Fruit fly (Drosophila melanogaster): ENCODE results near the gene wus.

wus gene

DNA sequence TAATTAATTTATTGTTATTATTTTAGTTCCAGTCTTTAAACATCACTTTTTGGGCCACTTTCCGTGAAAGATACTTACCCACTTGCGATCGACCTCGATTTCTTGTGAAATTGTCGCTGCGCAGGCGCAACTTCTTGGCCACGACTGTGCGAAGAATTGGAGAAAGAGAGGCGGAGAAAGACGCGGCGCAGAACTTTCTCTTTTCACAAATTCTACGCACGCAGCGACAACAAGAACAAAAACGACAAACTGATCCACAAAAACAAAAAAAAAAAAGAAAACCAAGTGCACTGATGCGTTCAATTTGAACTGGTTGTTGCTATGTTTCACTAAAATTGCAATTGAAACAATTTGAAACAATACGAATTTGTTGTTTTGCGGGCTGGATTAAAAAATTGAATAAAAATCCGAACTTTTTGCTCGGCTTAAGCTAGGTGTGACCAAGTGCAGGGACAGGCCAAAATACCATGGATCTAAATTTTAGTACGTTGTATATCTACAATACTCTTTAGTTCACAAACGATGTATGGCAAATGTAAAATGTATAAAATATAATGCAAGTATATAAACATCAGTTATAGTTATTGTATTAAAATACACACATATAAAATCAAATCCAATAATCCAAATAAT is at the start of gene wus:
Gene wus, minus strand, starts transcription at position 448 of the 633 bp plus-strand sequence.
- TF ChIP-seq Myc (optimal IDR thresholded peaks at IDR 0.05), result peak; percentile 27
- TF ChIP-seq Abd-B (GFP tag; optimal IDR thresholded peaks at IDR 0.05), result no peak
- TF ChIP-seq psq (GFP tag; optimal IDR thresholded peaks at IDR 0.05), result peak; percentile 14

DNA sequence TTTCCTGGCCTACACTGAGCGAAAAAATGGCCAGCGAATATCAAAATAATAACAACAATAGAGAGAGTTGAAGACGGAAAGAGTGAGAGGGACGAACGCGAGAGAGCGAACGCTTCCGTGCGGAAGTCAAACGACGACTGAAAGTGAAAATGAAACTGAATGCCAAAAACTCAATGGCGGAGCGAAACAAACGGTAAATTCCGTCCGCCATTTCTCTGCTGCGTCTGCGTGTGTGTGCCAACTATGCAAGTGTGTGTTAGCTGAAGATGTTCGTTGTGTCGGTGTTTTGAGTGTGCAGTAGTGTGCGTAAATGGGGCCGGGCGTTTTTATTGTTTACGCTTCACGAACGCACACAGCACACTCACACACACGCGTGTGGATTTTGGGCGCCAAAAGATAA is 46.3 kb upstream of the wus start:
- TF ChIP-seq Mio (GFP tag; optimal IDR thresholded peaks at IDR 0.05) (no peak), pan (optimal IDR thresholded peaks at IDR 0.05) (no peak), GATAd (GFP tag; optimal IDR thresholded peaks at IDR 0.05) (no peak), sv (GFP tag; optimal IDR thresholded peaks at IDR 0.05) (no peak), Dfd (GFP tag; optimal IDR thresholded peaks at IDR 0.05) (no peak), jim (GFP tag; optimal IDR thresholded peaks at IDR 0.05) (no peak), dl (GFP tag; optimal IDR thresholded peaks at IDR 0.05; ENCODE audit: insufficient read depth in 1 of 2, partially characterized antibody in 2 of 2) (no peak), Sp1 (GFP tag; optimal IDR thresholded peaks at IDR 0.05) (no peak), Myc (optimal IDR thresholded peaks at IDR 0.05) (no peak), ey (GFP tag; optimal IDR thresholded peaks at IDR 0.05) (no peak), Rel (GFP tag; optimal IDR thresholded peaks at IDR 0.05) (no peak), Rel (tag; optimal IDR thresholded peaks at IDR 0.05) (no peak), N (GFP tag; optimal IDR thresholded peaks at IDR 0.05) (no peak), usp (GFP tag; optimal IDR thresholded peaks at IDR 0.05) (no peak), CG9705 (GFP tag; optimal IDR thresholded peaks at IDR 0.05) (no peak), Hr78 (GFP tag; optimal IDR thresholded peaks at IDR 0.05) (no peak), Jra (GFP tag; optimal IDR thresholded peaks at IDR 0.05) (no peak), CrebA (GFP tag; optimal IDR thresholded peaks at IDR 0.05; ENCODE audit: borderline replicate concordance) (no peak), brk (GFP tag; optimal IDR thresholded peaks at IDR 0.05) (no peak)

DNA sequence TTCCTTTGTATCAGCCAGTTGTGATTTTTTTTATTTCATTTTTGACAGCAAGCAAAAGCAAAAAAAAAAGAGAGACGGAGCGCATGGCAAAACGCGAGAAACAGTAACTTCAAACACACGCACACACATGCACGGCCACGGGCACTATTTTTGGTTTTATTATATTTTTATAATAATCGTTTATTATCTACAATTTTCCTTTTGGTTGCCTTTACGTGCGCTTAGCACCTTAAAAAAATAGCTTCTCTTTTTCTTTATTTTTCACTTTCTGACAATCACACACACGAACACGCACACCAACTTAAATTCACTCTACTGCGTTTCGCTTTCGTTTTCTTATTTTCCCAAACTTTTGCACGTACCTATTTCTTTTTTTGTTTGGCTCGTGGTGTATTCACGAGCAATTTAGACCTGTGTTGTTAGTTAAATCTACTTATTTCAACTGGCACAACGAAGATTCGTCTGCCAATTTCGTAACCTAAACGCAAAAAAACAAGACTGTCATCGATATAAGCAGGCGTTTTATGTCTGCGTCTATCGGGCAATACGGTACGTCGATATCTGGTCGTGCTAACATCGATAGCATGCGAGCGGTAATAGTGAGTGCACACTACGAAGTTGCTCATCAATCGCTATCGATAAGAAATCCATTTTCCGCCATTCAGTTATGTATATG is 27.6 kb upstream of the wus start, which contains the start of gene Ubr1:
Gene Ubr1, minus strand, starts transcription at position 532 of the 676 bp plus-strand sequence.
- TF ChIP-seq woc (GFP tag; optimal IDR thresholded peaks at IDR 0.05) (no peak), jim (GFP tag; optimal IDR thresholded peaks at IDR 0.05) (no peak), Sp1 (GFP tag; optimal IDR thresholded peaks at IDR 0.05) (peak; percentile 51), fru (GFP tag; optimal IDR thresholded peaks at IDR 0.05) (no peak), dsf (GFP tag; optimal IDR thresholded peaks at IDR 0.05; ENCODE audit: borderline replicate concordance) (no peak), GATAd (GFP tag; optimal IDR thresholded peaks at IDR 0.05) (no peak), usp (GFP tag; optimal IDR thresholded peaks at IDR 0.05) (no peak), Hnf4 (GFP tag; optimal IDR thresholded peaks at IDR 0.05) (peak; percentile 19), Rel (GFP tag; optimal IDR thresholded peaks at IDR 0.05) (peak; percentile 1), Rel (tag; optimal IDR thresholded peaks at IDR 0.05) (no peak), sv (GFP tag; optimal IDR thresholded peaks at IDR 0.05) (no peak), Myc (optimal IDR thresholded peaks at IDR 0.05) (no peak), CG9705 (GFP tag; optimal IDR thresholded peaks at IDR 0.05) (no peak), tai (GFP tag; optimal IDR thresholded peaks at IDR 0.05) (no peak), lola (GFP tag; optimal IDR thresholded peaks at IDR 0.05) (no peak), pan (optimal IDR thresholded peaks at IDR 0.05) (no peak), brk (GFP tag; optimal IDR thresholded peaks at IDR 0.05) (no peak), br (GFP tag; optimal IDR thresholded peaks at IDR 0.05) (no peak), foxo (GFP tag; optimal IDR thresholded peaks at IDR 0.05) (no peak), Hr83 (GFP tag; optimal IDR thresholded peaks at IDR 0.05; ENCODE audit: poor library complexity, severe bottlenecking) (peak; percentile 38), Dfd (GFP tag; optimal IDR thresholded peaks at IDR 0.05) (no peak), Mio (GFP tag; optimal IDR thresholded peaks at IDR 0.05) (no peak), Dif (GFP tag; optimal IDR thresholded peaks at IDR 0.05; ENCODE audit: partially characterized antibody) (peak; percentile 80), ey (GFP tag; optimal IDR thresholded peaks at IDR 0.05) (no peak), CG32264 (GFP tag; optimal IDR thresholded peaks at IDR 0.05) (no peak), HLH106 (tag; optimal IDR thresholded peaks at IDR 0.05) (no peak), Abd-B (GFP tag; optimal IDR thresholded peaks at IDR 0.05) (no peak), sage (GFP tag; optimal IDR thresholded peaks at IDR 0.05) (no peak), rgr (GFP tag; optimal IDR thresholded peaks at IDR 0.05) (no peak), dl (GFP tag; optimal IDR thresholded peaks at IDR 0.05; ENCODE audit: insufficient read depth in 1 of 2, partially characterized antibody in 2 of 2) (peak; percentile 47 to 57), psq (GFP tag; optimal IDR thresholded peaks at IDR 0.05) (peak; percentile 22), Vsx2 (GFP tag; optimal IDR thresholded peaks at IDR 0.05; ENCODE audit: partially characterized antibody) (peak; percentile 97), N (GFP tag; optimal IDR thresholded peaks at IDR 0.05) (peak; percentile 90), CrebA (GFP tag; optimal IDR thresholded peaks at IDR 0.05; ENCODE audit: borderline replicate concordance) (peak; percentile 9), Jra (GFP tag; optimal IDR thresholded peaks at IDR 0.05) (no peak), h (GFP tag; optimal IDR thresholded peaks at IDR 0.05) (no peak), Hr78 (GFP tag; optimal IDR thresholded peaks at IDR 0.05) (peak; percentile 77), dmrt93B (GFP tag; optimal IDR thresholded peaks at IDR 0.05) (no peak), OdsH (GFP tag; optimal IDR thresholded peaks at IDR 0.05) (no peak)
